Worm (Caenorhabditis elegans): ENCODE measurements around the gene F21C10.10.

Gene F21C10.10

ce11 chrV:9065001-9065400 lies 31.1 kb upstream of the F21C10.10 start:
- TF ChIP-seq hlh-15 (tag; optimal IDR thresholded peaks at IDR 0.05), result no peak
- no peak for TF ChIP-seq syd-9 (tag; optimal IDR thresholded peaks at IDR 0.05)
- no peak for TF ChIP-seq unc-3 (GFP tag; conservative IDR thresholded peaks at IDR 0.05)
- no peak for TF ChIP-seq unc-3 (tag; optimal IDR thresholded peaks at IDR 0.05)
- TF ChIP-seq sdc-2 (tag; optimal IDR thresholded peaks at IDR 0.05), result no peak
- no peak for TF ChIP-seq ceh-19 (GFP tag; optimal IDR thresholded peaks at IDR 0.05)
- no peak for TF ChIP-seq pag-3 (tag; optimal IDR thresholded peaks at IDR 0.05; ENCODE audit: borderline replicate concordance)
- TF ChIP-seq ceh-30 (tag; optimal IDR thresholded peaks at IDR 0.05), result no peak
- no peak for TF ChIP-seq sox-2 (GFP tag; IDR thresholded peaks at IDR 0.05)

- TF ChIP-seq ama-1 (optimal IDR thresholded peaks at IDR 0.05) (no peak), C08G9.2 (tag; optimal IDR thresholded peaks at IDR 0.05) (no peak), hlh-15 (tag; optimal IDR thresholded peaks at IDR 0.05) (no peak), nhr-232 (tag; optimal IDR thresholded peaks at IDR 0.05) (no peak), tbx-2 (tag; optimal IDR thresholded peaks at IDR 0.05) (no peak), madf-2 (tag; optimal IDR thresholded peaks at IDR 0.05) (no peak), K02D7.2 (tag; optimal IDR thresholded peaks at IDR 0.05) (no peak), ttx-3 (tag; optimal IDR thresholded peaks at IDR 0.05) (no peak), syd-9 (tag; optimal IDR thresholded peaks at IDR 0.05) (no peak), sdc-2 (tag; optimal IDR thresholded peaks at IDR 0.05) (no peak), eyg-1 (tag; optimal IDR thresholded peaks at IDR 0.05) (no peak), ets-4 (tag; optimal IDR thresholded peaks at IDR 0.05) (no peak), nhr-11 (tag; optimal IDR thresholded peaks at IDR 0.05) (no peak), ref-2 (tag; optimal IDR thresholded peaks at IDR 0.05) (no peak), T23F11.4 (GFP tag; optimal IDR thresholded peaks at IDR 0.05) (no peak), sox-2 (GFP tag; IDR thresholded peaks at IDR 0.05) (no peak), ceh-22 (tag; optimal IDR thresholded peaks at IDR 0.05) (no peak), K09A11.1 (tag; optimal IDR thresholded peaks at IDR 0.05; ENCODE audit: insufficient read depth) (no peak)
Observed at ce11 chrV:9065915-9066314, 30.2 kb upstream of the F21C10.10 start.

ce11 chrV:9067678-9068077 lies 28.4 kb upstream of the F21C10.10 start, which contains the start of gene fip-2:
Gene fip-2, plus strand, starts transcription at chrV:9067978.
- TF ChIP-seq ceh-22 (tag; optimal IDR thresholded peaks at IDR 0.05) (no peak), unc-3 (GFP tag; conservative IDR thresholded peaks at IDR 0.05) (no peak), unc-3 (tag; optimal IDR thresholded peaks at IDR 0.05) (no peak), eyg-1 (tag; optimal IDR thresholded peaks at IDR 0.05) (no peak), sox-4 (tag; optimal IDR thresholded peaks at IDR 0.05) (no peak), fkh-6 (tag; optimal IDR thresholded peaks at IDR 0.05) (no peak), ref-2 (tag; optimal IDR thresholded peaks at IDR 0.05) (no peak), nhr-232 (tag; optimal IDR thresholded peaks at IDR 0.05) (no peak), elt-2 (tag; optimal IDR thresholded peaks at IDR 0.05) (no peak), lim-6 (tag; optimal IDR thresholded peaks at IDR 0.05) (no peak)

ce11 chrV:9069680-9070079 lies 26.4 kb upstream of the F21C10.10 start, which contains the start of gene T27E4.5:
Gene T27E4.5, minus strand, starts transcription at chrV:9069780.
- TF ChIP-seq ets-4 (tag; optimal IDR thresholded peaks at IDR 0.05) (no peak), K09A11.1 (tag; optimal IDR thresholded peaks at IDR 0.05; ENCODE audit: insufficient read depth) (no peak), eyg-1 (tag; optimal IDR thresholded peaks at IDR 0.05) (no peak), dve-1 (tag; optimal IDR thresholded peaks at IDR 0.05) (no peak), hlh-15 (tag; optimal IDR thresholded peaks at IDR 0.05) (no peak), odd-2 (tag; optimal IDR thresholded peaks at IDR 0.05) (no peak), ceh-6 (GFP tag; optimal IDR thresholded peaks at IDR 0.05) (no peak), gmeb-2 (tag; optimal IDR thresholded peaks at IDR 0.05) (no peak), C38D4.7 (GFP tag; optimal IDR thresholded peaks at IDR 0.05) (no peak), lin-11 (tag; optimal IDR thresholded peaks at IDR 0.05) (no peak), nhr-232 (tag; optimal IDR thresholded peaks at IDR 0.05) (no peak), unc-55 (GFP tag; optimal IDR thresholded peaks at IDR 0.05) (no peak), hlh-8 (tag; optimal IDR thresholded peaks at IDR 0.05) (no peak), ceh-31 (tag; optimal IDR thresholded peaks at IDR 0.05) (no peak), pros-1 (tag; optimal IDR thresholded peaks at IDR 0.05) (no peak)
